Worm (Caenorhabditis elegans) whole organism, L2 larva: ENCODE data around the gene spn-4.

Experiments
- C34F6.9 ChIP-seq: fragments of 150-350 bp; optimal IDR thresholded peaks from 2 replicates; lab custom pipeline; 2014; ENCODE audit warnings: missing biosample characterization, missing genetic modification characterization
- F13H6.1 ChIP-seq: sonication (generic microtip); optimal IDR thresholded peaks from 2 replicates; lab custom pipeline; 2016; ENCODE audit warnings: missing genetic modification characterization, missing compliant biosample characterization
- Y55F3AM.14 ChIP-seq: fragments of 200-800 bp; sonication (Bioruptor generic); optimal IDR thresholded peaks from 2 replicates; lab custom pipeline; 2018; ENCODE audit warnings: mild to moderate bottlenecking, missing genetic modification characterization, missing compliant biosample characterization
- ZK546.5 ChIP-seq: sonication (generic microtip); optimal IDR thresholded peaks from 2 replicates; lab custom pipeline; 2017; ENCODE audit warnings: missing biosample characterization, missing genetic modification characterization
- alr-1 ChIP-seq: fragments of 150-350 bp; optimal IDR thresholded peaks from 2 replicates; lab custom pipeline; 2014; ENCODE audit warnings: missing biosample characterization, missing genetic modification characterization
- aly-2 ChIP-seq: fragments of 150-350 bp; optimal IDR thresholded peaks from 2 replicates; lab custom pipeline; 2014; ENCODE audit warnings: missing biosample characterization, missing genetic modification characterization
- ceh-82 ChIP-seq: fragments of 150-350 bp; optimal IDR thresholded peaks from 2 replicates; lab custom pipeline; 2014; ENCODE audit warnings: missing biosample characterization, missing genetic modification characterization
- dmd-4 ChIP-seq: sonication (generic microtip); optimal IDR thresholded peaks from 2 replicates; lab custom pipeline; 2017; ENCODE audit warnings: missing biosample characterization, missing genetic modification characterization
- egl-27 ChIP-seq: sonication (generic microtip); optimal IDR thresholded peaks from 3 replicates; lab custom pipeline; 2017; ENCODE audit warnings: missing biosample characterization, missing genetic modification reagents, missing genetic modification characterization
- elt-1 ChIP-seq: fragments of 150-350 bp; optimal IDR thresholded peaks from 2 replicates; lab custom pipeline; 2014; ENCODE audit warnings: missing biosample characterization, missing genetic modification characterization
- elt-3 ChIP-seq: sonication (generic microtip); optimal IDR thresholded peaks from 2 replicates; lab custom pipeline; 2017; ENCODE audit warnings: missing biosample characterization, missing genetic modification characterization
- fos-1 ChIP-seq: fragments of 150-350 bp; optimal IDR thresholded peaks from 2 replicates; lab custom pipeline; 2014; ENCODE audit warnings: missing biosample characterization, missing genetic modification characterization
- gmeb-1 ChIP-seq: fragments of 150-350 bp; optimal IDR thresholded peaks from 2 replicates; lab custom pipeline; 2014; ENCODE audit warnings: missing biosample characterization, missing genetic modification characterization
- lin-11 ChIP-seq: fragments of 150-350 bp; sonication (generic microtip); optimal IDR thresholded peaks from 2 replicates; lab custom pipeline; 2014; ENCODE audit warnings: missing biosample characterization, missing genetic modification characterization, inconsistent platforms, mixed read lengths
- lin-13 ChIP-seq: fragments of 150-350 bp; optimal IDR thresholded peaks from 2 replicates; lab custom pipeline; 2014; ENCODE audit warnings: missing biosample characterization, missing genetic modification reagents, missing genetic modification characterization
- lin-39 ChIP-seq: fragments of 150-350 bp; optimal IDR thresholded peaks from 2 replicates; lab custom pipeline; 2014; ENCODE audit warnings: missing biosample characterization, missing genetic modification reagents, missing genetic modification characterization
- lsy-2 ChIP-seq, 2 experiments: fragments of 150-350 bp in 1 of 2; sonication (generic microtip) in 1 of 2; optimal IDR thresholded peaks; 2 replicates each; lab custom pipeline; 2014 to 2017; ENCODE audit warnings: missing biosample characterization in 2 of 2, missing genetic modification characterization in 2 of 2
- mab-5 ChIP-seq: fragments of 150-350 bp; optimal IDR thresholded peaks from 2 replicates; lab custom pipeline; 2014; ENCODE audit warnings: missing biosample characterization, missing genetic modification characterization
- mbf-1 ChIP-seq: sonication (generic microtip); optimal IDR thresholded peaks from 2 replicates; lab custom pipeline; 2017; ENCODE audit warnings: missing biosample characterization, missing genetic modification characterization
- nhr-10 ChIP-seq: sonication (generic microtip); optimal IDR thresholded peaks from 2 replicates; lab custom pipeline; 2017; ENCODE audit warnings: missing biosample characterization, missing genetic modification characterization
- nhr-12 ChIP-seq: fragments of 150-350 bp; optimal IDR thresholded peaks from 2 replicates; lab custom pipeline; 2014; ENCODE audit warnings: missing biosample characterization, missing genetic modification characterization
- nhr-129 ChIP-seq: fragments of 150-350 bp; optimal IDR thresholded peaks from 2 replicates; lab custom pipeline; 2014; ENCODE audit warnings: missing biosample characterization, missing genetic modification characterization
- nhr-21 ChIP-seq: fragments of 150-350 bp; optimal IDR thresholded peaks from 2 replicates; lab custom pipeline; 2014; ENCODE audit warnings: missing biosample characterization, missing genetic modification characterization
- nhr-23 ChIP-seq: fragments of 150-350 bp; optimal IDR thresholded peaks from 2 replicates; lab custom pipeline; 2014; ENCODE audit warnings: missing biosample characterization, missing genetic modification reagents, missing genetic modification characterization
- nhr-237 ChIP-seq: fragments of 150-350 bp; optimal IDR thresholded peaks from 2 replicates; lab custom pipeline; 2014; ENCODE audit warnings: missing biosample characterization, missing genetic modification characterization
- nhr-6 ChIP-seq: fragments of 150-350 bp; optimal IDR thresholded peaks from 2 replicates; lab custom pipeline; 2014; ENCODE audit warnings: missing biosample characterization, missing genetic modification characterization
- nhr-77 ChIP-seq: fragments of 150-350 bp; optimal IDR thresholded peaks from 2 replicates; lab custom pipeline; 2014; ENCODE audit warnings: missing biosample characterization, missing genetic modification characterization
- peb-1 ChIP-seq: fragments of 150-350 bp; optimal IDR thresholded peaks from 2 replicates; lab custom pipeline; 2014; ENCODE audit warnings: missing biosample characterization, missing genetic modification characterization
- sem-4 ChIP-seq: fragments of 150-350 bp; optimal IDR thresholded peaks from 2 replicates; lab custom pipeline; 2014; ENCODE audit warnings: missing biosample characterization, missing genetic modification reagents, missing genetic modification characterization
- sma-3 ChIP-seq: sonication (generic microtip); optimal IDR thresholded peaks from 2 replicates; lab custom pipeline; 2016; ENCODE audit warnings: missing genetic modification reagents, missing genetic modification characterization, missing compliant biosample characterization
- sma-9 ChIP-seq, 2 experiments: fragments of 150-350 bp in 1 of 2; sonication (generic microtip) in 1 of 2; optimal IDR thresholded peaks; 2 replicates each; lab custom pipeline; 2014 to 2016; ENCODE audit warnings: missing genetic modification characterization in 2 of 2, mild to moderate bottlenecking in 1 of 2, missing biosample characterization in 1 of 2, missing compliant biosample characterization in 1 of 2, missing genetic modification reagents in 1 of 2, moderate library complexity in 1 of 2
- unc-39 ChIP-seq: fragments of 150-350 bp; optimal IDR thresholded peaks from 2 replicates; lab custom pipeline; 2014; ENCODE audit warnings: missing biosample characterization, missing genetic modification characterization
- unc-55 ChIP-seq: fragments of 150-350 bp; sonication (generic microtip); optimal IDR thresholded peaks from 3 replicates; lab custom pipeline; 2014; ENCODE audit warnings: missing biosample characterization, missing genetic modification reagents, missing genetic modification characterization
- unc-62 ChIP-seq: fragments of 150-350 bp; optimal IDR thresholded peaks from 2 replicates; lab custom pipeline; 2014; ENCODE audit warnings: missing biosample characterization, missing genetic modification reagents, missing genetic modification characterization
- zag-1 ChIP-seq: fragments of 150-350 bp; optimal IDR thresholded peaks from 2 replicates; lab custom pipeline; 2014; ENCODE audit warnings: missing biosample characterization, missing genetic modification characterization
- ztf-4 ChIP-seq: fragments of 150-350 bp; optimal IDR thresholded peaks from 2 replicates; lab custom pipeline; 2014; ENCODE audit warnings: missing biosample characterization, missing genetic modification characterization

The spn-4 gene

DNA sequence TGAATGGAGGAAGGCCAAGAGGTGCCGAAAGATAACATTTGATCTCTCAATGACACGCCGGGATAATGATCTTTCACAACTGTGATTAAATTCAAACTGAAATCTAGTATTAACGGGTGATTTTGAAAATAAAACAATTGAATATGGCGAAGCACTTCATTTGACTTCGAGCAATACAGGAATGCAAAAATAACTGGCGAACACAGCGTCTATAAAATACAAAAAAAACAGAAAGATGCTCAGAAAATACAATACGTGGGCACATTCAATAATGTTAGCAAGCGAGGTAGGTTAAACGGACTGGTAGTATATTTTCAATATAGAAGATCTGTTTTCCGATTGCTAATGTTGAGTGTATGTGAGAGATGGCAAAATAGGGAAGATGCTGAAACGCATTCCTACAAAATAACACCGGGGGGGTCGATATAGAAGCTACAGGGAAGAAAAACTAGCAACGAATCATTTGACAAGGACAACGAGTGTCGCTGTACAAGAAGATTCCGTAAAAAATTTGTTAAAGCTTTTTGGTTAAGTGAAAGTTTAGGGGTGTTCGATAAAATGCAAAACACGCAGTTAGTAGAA lies 1.6 kb downstream of the spn-4 start:
- no peak for TF ChIP-seq sma-3 (GFP tag; lab: Kevin White, UChicago)
- no peak for TF ChIP-seq nhr-10 (tag; lab: Kevin White, UChicago)
- no peak for TF ChIP-seq unc-55 (GFP tag; lab: Kevin White, UChicago)
- no peak for TF ChIP-seq Y55F3AM.14
- TF ChIP-seq gmeb-1 (tag; lab: Kevin White, UChicago), result no peak
- no peak for TF ChIP-seq mbf-1 (tag; lab: Kevin White, UChicago)
- TF ChIP-seq unc-62, result no peak
- no peak for TF ChIP-seq nhr-237 (tag; lab: Kevin White, UChicago)
- TF ChIP-seq nhr-21 (tag; lab: Kevin White, UChicago), result no peak
- TF ChIP-seq unc-39 (tag; lab: Kevin White, UChicago), result no peak
- no peak for TF ChIP-seq lin-13 (GFP tag; lab: Kevin White, UChicago)
- no peak for TF ChIP-seq nhr-12 (tag; lab: Kevin White, UChicago)
- TF ChIP-seq mab-5 (tag; lab: Kevin White, UChicago), result no peak
- no peak for TF ChIP-seq dmd-4

DNA sequence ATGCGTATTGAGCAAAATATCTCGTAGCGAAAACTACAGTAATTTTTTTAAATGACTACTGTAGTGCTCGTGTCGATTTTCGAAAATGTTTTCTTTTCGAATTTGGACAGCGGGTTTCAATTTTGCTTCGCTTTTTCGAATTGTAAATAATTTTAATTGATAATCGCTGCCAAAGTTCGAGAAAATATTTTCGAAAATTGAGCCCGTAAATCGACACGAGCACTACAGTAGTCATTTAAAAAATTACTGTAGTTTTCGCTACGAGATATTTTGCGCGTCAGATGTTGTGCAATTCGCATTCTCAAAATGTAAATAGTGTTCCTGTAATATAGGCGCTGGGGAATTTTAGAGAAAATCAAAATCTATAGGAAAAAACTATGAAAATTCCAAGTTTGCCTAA lies 2.4 kb downstream of the spn-4 start:
- TF ChIP-seq nhr-129, result no peak
- TF ChIP-seq sem-4 (tag; lab: Kevin White, UChicago), result no peak
- TF ChIP-seq nhr-6, result no peak
- TF ChIP-seq ceh-82 (tag; lab: Kevin White, UChicago), result no peak

DNA sequence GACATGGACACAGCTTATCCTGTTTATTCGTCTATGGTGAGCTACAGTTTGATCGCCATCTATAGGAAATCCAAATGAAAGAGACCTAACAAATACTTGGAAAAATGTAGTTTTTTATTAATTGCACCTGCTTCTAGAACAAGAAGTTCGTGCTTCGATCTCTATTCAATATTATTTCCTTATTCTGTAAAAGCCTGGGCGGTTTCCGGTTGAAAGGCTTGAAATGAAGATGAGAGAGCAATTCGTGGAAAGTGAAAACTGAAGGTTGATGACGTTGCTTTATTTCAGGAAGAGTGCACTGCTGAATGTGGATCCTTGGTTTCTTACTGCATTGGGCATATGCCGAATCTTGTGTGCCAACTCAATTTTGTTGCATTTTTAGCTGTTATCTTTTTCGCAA lies 4.0 kb downstream of the spn-4 start:
- TF ChIP-seq nhr-237 (tag; lab: Kevin White, UChicago) (no peak), zag-1 (tag; lab: Kevin White, UChicago) (no peak), nhr-21 (tag; lab: Kevin White, UChicago) (no peak), lin-39 (no peak), nhr-77 (no peak), elt-3 (tag; lab: Kevin White, UChicago) (no peak), ztf-4 (tag; lab: Kevin White, UChicago) (no peak), unc-62 (no peak), peb-1 (tag; lab: Kevin White, UChicago) (no peak), sem-4 (tag; lab: Kevin White, UChicago) (no peak)

DNA sequence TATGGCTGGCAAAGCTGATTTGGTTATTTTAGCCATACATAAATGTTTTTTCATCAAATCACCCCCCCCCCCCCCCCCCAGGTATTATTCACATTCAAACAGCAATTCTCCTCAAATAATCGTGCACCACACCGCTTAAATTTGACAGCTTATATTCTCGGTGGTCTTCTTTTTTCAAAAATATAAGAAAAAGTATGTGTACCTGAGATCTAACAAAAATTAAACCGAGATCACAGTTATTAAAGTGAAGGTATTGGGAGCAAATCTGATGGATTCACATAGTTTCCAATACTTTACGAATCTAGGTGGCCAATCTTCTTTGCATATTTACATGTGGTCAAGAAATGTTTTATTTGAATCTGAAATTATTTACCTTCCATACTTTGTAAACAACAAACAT lies 4.5 kb downstream of the spn-4 start, which contains the start of gene ZC404.15:
Gene ZC404.15, plus strand, starts transcription at position 301 of the 400 bp plus-strand sequence.
- no peak for TF ChIP-seq C34F6.9 (tag; lab: Kevin White, UChicago)
- TF ChIP-seq mbf-1 (tag; lab: Kevin White, UChicago), result no peak
- TF ChIP-seq nhr-129, result no peak
- TF ChIP-seq ZK546.5 (tag; lab: Kevin White, UChicago), result no peak
- no peak for TF ChIP-seq alr-1 (tag; lab: Kevin White, UChicago)
- no peak for TF ChIP-seq nhr-21 (tag; lab: Kevin White, UChicago)
- no peak for TF ChIP-seq elt-1 (tag; lab: Kevin White, UChicago)
- no peak for TF ChIP-seq nhr-12 (tag; lab: Kevin White, UChicago)
- no peak for TF ChIP-seq elt-3 (tag; lab: Kevin White, UChicago)
- no peak for TF ChIP-seq lin-39
- TF ChIP-seq gmeb-1 (tag; lab: Kevin White, UChicago), result no peak
- TF ChIP-seq sma-9 (GFP tag; optimal IDR thresholded peaks at IDR 0.05; lab: Kevin White, UChicago), result no peak
- TF ChIP-seq sma-9 (tag; optimal IDR thresholded peaks at IDR 0.05; lab: Kevin White, UChicago), result no peak
- TF ChIP-seq fos-1, result no peak
- no peak for TF ChIP-seq dmd-4
- TF ChIP-seq aly-2 (tag; lab: Kevin White, UChicago), result no peak
- TF ChIP-seq egl-27 (tag; lab: Kevin White, UChicago), result no peak
- TF ChIP-seq ztf-4 (tag; lab: Kevin White, UChicago), result no peak
- no peak for TF ChIP-seq mab-5 (tag; lab: Kevin White, UChicago)

DNA sequence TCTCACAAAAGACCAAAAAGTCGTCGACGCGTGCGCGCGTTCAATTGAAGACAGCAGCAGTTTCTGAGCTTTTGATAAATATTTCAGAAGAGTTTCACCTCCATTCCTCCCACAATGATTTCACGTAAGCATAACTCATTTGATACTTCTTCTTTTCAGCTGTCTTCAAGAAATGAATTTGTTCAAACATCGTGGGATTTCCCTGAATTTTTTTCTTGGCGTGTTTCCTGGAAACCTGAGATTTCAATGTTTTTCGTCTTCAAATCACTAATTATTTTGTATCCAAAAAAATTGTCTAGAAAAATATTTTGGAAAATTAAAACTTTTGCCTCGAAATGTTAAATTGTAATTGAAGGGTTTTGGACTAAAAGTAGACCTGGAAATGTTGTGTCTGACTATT lies 6.2 kb downstream of the spn-4 start:
- no peak for TF ChIP-seq nhr-10 (tag; lab: Kevin White, UChicago)
- no peak for TF ChIP-seq gmeb-1 (tag; lab: Kevin White, UChicago)
- TF ChIP-seq ZK546.5 (tag; lab: Kevin White, UChicago), result no peak
- TF ChIP-seq nhr-12 (tag; lab: Kevin White, UChicago), result no peak
- TF ChIP-seq unc-39 (tag; lab: Kevin White, UChicago), result no peak
- TF ChIP-seq sem-4 (tag; lab: Kevin White, UChicago), result no peak
- no peak for TF ChIP-seq nhr-23 (tag; lab: Kevin White, UChicago)
- TF ChIP-seq egl-27 (tag; lab: Kevin White, UChicago), result no peak
- no peak for TF ChIP-seq ztf-4 (tag; lab: Kevin White, UChicago)
- no peak for TF ChIP-seq ceh-82 (tag; lab: Kevin White, UChicago)
- no peak for TF ChIP-seq lin-11 (tag; lab: Kevin White, UChicago)
- no peak for TF ChIP-seq lsy-2 (tag; optimal IDR thresholded peaks at IDR 0.05; lab: Kevin White, UChicago)
- no peak for TF ChIP-seq F13H6.1
- no peak for TF ChIP-seq fos-1
